Worm (Caenorhabditis elegans) whole organism, early embryonic: ENCODE data around the gene lec-8.

Experiments used
- B0310.2 ChIP-seq: sonication (generic microtip); optimal IDR thresholded peaks from 2 replicates; lab custom pipeline; 2016; ENCODE audit warnings: mild to moderate bottlenecking, missing genetic modification characterization, missing compliant biosample characterization
- F13C5.2 ChIP-seq: sonication (generic microtip); optimal IDR thresholded peaks from 2 replicates; lab custom pipeline; 2017; ENCODE audit warnings: mild to moderate bottlenecking, missing genetic modification characterization, inconsistent platforms, missing compliant biosample characterization
- aly-1 ChIP-seq: sonication (generic microtip); optimal IDR thresholded peaks from 2 replicates; lab custom pipeline; 2016; ENCODE audit warnings: missing genetic modification characterization, missing compliant biosample characterization
- ama-1 ChIP-seq: fragments of 150-350 bp; optimal IDR thresholded peaks from 2 replicates; lab custom pipeline; 2014
- ceh-13 ChIP-seq: fragments of 200-800 bp; sonication (Bioruptor generic); optimal IDR thresholded peaks from 2 replicates; lab custom pipeline; 2018; ENCODE audit warnings: mild to moderate bottlenecking, missing genetic modification characterization, missing compliant biosample characterization
- ceh-36 ChIP-seq: sonication (generic microtip); optimal IDR thresholded peaks from 2 replicates; lab custom pipeline; 2016; ENCODE audit warnings: missing genetic modification characterization, inconsistent platforms, missing compliant biosample characterization
- ets-7 ChIP-seq: sonication (generic microtip); optimal IDR thresholded peaks from 2 replicates; lab custom pipeline; 2016; ENCODE audit warnings: missing genotype, missing genetic modification characterization, missing compliant biosample characterization
- flt-1 ChIP-seq: fragments of 200-800 bp; sonication (Bioruptor generic); IDR thresholded peaks from 2 replicates; pipeline ENCODE4 v1.3.6; 2022; ENCODE audit warnings: missing genetic modification characterization, missing compliant biosample characterization
- hmbx-1 ChIP-seq: sonication (generic microtip); optimal IDR thresholded peaks from 2 replicates; lab custom pipeline; 2016; ENCODE audit warnings: mild to moderate bottlenecking, missing genetic modification characterization, missing compliant biosample characterization
- hmg-4 ChIP-seq: fragments of 200-800 bp; sonication (Bioruptor generic); optimal IDR thresholded peaks from 2 replicates; lab custom pipeline; 2018; ENCODE audit warnings: mild to moderate bottlenecking, missing genetic modification characterization, missing compliant biosample characterization
- hnd-1 ChIP-seq: sonication (generic microtip); optimal IDR thresholded peaks from 2 replicates; lab custom pipeline; 2016; ENCODE audit warnings: missing genetic modification characterization, missing compliant biosample characterization
- pes-1 ChIP-seq: fragments of 200-800 bp; sonication (Bioruptor generic); IDR thresholded peaks from 2 replicates; pipeline ENCODE4 v1.3.6; 2022; ENCODE audit warnings: missing genetic modification reagents, missing genetic modification characterization, missing compliant biosample characterization
- scrt-1 ChIP-seq: fragments of 200-800 bp; sonication (Bioruptor generic); IDR thresholded peaks from 2 replicates; pipeline ENCODE4 v1.3.6; 2022; ENCODE audit warnings: missing genetic modification characterization, missing compliant biosample characterization
- sea-1 ChIP-seq: fragments of 200-800 bp; sonication (Bioruptor generic); conservative IDR thresholded peaks from 2 replicates; pipeline ENCODE4 v1.3.6; 2022; ENCODE audit warnings: missing genetic modification characterization, missing compliant biosample characterization
- tbx-11 ChIP-seq: fragments of 200-800 bp; sonication (Bioruptor generic); IDR thresholded peaks from 2 replicates; pipeline ENCODE4 v1.3.6; 2022; ENCODE audit warnings: missing genetic modification characterization, missing compliant biosample characterization
- tbx-37 ChIP-seq: fragments of 200-800 bp; sonication (Bioruptor generic); conservative IDR thresholded peaks from 2 replicates; pipeline ENCODE4 v1.3.6; 2022; ENCODE audit warnings: missing genetic modification reagents, missing genetic modification characterization, missing compliant biosample characterization
- tra-4 ChIP-seq: sonication (generic microtip); optimal IDR thresholded peaks from 2 replicates; lab custom pipeline; 2017; ENCODE audit warnings: missing genetic modification characterization, missing compliant biosample characterization

The lec-8 gene

DNA sequence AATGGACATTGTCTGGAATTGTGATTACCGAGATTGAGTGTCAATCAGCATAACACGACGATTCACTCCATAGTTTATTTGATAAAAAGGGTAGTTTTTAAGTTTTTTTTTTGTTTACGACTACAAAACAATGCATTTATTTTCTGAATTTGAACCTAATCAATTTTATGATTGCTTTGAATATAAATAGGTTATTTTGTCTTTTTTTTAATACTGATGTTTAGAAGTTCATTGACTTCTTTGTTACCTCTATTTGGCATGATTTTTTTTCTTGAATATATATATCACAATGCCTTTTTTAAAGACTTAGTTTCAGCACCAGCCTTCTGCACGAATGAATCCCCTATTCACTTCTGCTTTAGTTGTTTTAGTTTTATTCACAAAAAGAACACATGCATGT lies 19.2 kb downstream of the lec-8 start, which contains the start of gene R07B1.13:
TSS of gene R07B1.13 (plus strand) at position 301 of the 400 bp plus-strand sequence.
- no peak for TF ChIP-seq sea-1 (GFP tag; lab: Robert Waterston, UW)
- no peak for TF ChIP-seq tbx-11 (GFP tag; lab: Robert Waterston, UW)

DNA sequence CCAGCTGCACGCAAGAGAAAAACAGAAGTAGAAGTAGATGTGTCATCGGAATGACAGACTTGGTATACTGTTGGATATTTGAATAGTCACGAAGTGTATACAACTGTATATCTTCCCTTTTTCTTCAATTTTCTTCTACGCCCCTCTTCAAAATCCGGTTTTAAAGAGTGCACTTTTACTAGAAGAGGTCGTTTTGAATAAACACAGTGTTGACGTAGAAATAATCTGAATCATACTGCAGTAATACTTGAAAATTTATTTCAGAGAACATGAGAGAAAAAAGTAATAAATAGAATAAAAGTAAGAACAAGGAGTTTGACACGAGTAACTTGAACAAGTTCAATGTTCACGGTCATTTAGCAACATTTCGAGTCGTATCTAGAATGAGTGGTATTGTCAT lies 22.2 kb downstream of the lec-8 start, which contains the start of gene R07B1.8:
TSS of gene R07B1.8 (minus strand) at position 101 of the 400 bp plus-strand sequence.
- TF ChIP-seq tbx-11 (GFP tag; lab: Robert Waterston, UW) = no peak
- TF ChIP-seq F13C5.2 = no peak
- no peak for TF ChIP-seq ama-1 (lab: Kevin White, UChicago)
- no peak for TF ChIP-seq aly-1
- TF ChIP-seq pes-1 (GFP tag; lab: Robert Waterston, UW) = no peak
- TF ChIP-seq tra-4 (tag; lab: Kevin White, UChicago) = no peak
- no peak for TF ChIP-seq flt-1 (GFP tag; lab: Robert Waterston, UW)
- TF ChIP-seq ceh-36 (tag; lab: Kevin White, UChicago) = no peak
- no peak for TF ChIP-seq ets-7 (tag; lab: Kevin White, UChicago)
- no peak for TF ChIP-seq hnd-1 (tag; lab: Kevin White, UChicago)
- no peak for TF ChIP-seq ceh-13 (GFP tag; lab: Kevin White, UChicago)
- TF ChIP-seq sea-1 (GFP tag; lab: Robert Waterston, UW) = no peak
- no peak for TF ChIP-seq scrt-1 (GFP tag; lab: Robert Waterston, UW)

- TF ChIP-seq ceh-13 (GFP tag; lab: Kevin White, UChicago) (no peak), tbx-37 (GFP tag; lab: Robert Waterston, UW) (no peak), ceh-36 (tag; lab: Kevin White, UChicago) (no peak), F13C5.2 (no peak), scrt-1 (GFP tag; lab: Robert Waterston, UW) (no peak), pes-1 (GFP tag; lab: Robert Waterston, UW) (no peak), flt-1 (GFP tag; lab: Robert Waterston, UW) (no peak), ets-7 (tag; lab: Kevin White, UChicago) (no peak), hmbx-1 (tag; lab: Kevin White, UChicago) (no peak), hmg-4 (GFP tag; lab: Kevin White, UChicago) (no peak), sea-1 (GFP tag; lab: Robert Waterston, UW) (no peak), hnd-1 (tag; lab: Kevin White, UChicago) (no peak), tbx-11 (GFP tag; lab: Robert Waterston, UW) (no peak), ama-1 (lab: Kevin White, UChicago) (no peak), B0310.2 (tag; lab: Kevin White, UChicago) (no peak), tra-4 (tag; lab: Kevin White, UChicago) (no peak), aly-1 (no peak)
Observed at ce11 chrX:9877117-9877516, 26.7 kb downstream of the lec-8 start, which contains the start of gene R07B1.9. Gene R07B1.9, plus strand, starts transcription at chrX:9877417.

DNA sequence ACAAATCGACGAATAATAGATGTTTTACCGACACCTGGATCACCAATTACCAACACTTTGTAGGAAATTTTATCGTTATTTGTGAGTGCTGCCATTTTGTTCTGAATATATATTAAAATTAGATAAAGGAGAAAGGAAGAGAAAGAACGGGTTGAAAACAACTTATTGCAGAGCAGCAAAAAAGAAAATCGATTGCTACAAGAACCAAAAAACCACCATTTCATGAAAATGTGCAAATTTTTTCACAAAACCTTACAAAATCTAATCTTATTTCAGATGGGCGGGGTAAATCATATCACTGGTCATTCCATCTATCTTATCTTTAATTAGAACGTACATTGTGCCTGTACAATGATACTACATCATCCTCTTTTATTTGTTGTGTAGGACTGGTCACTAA lies 31.7 kb downstream of the lec-8 start, which contains the start of gene glo-1:
TSS of gene glo-1 (minus strand) at position 101 of the 400 bp plus-strand sequence.
- TF ChIP-seq flt-1 (GFP tag; lab: Robert Waterston, UW) (no peak), ama-1 (lab: Kevin White, UChicago) (no peak), hmbx-1 (tag; lab: Kevin White, UChicago) (no peak), tbx-11 (GFP tag; lab: Robert Waterston, UW) (no peak), pes-1 (GFP tag; lab: Robert Waterston, UW) (no peak), tbx-37 (GFP tag; lab: Robert Waterston, UW) (no peak), ceh-36 (tag; lab: Kevin White, UChicago) (no peak), B0310.2 (tag; lab: Kevin White, UChicago) (no peak), hnd-1 (tag; lab: Kevin White, UChicago) (no peak), ceh-13 (GFP tag; lab: Kevin White, UChicago) (no peak), tra-4 (tag; lab: Kevin White, UChicago) (no peak), ets-7 (tag; lab: Kevin White, UChicago) (no peak), scrt-1 (GFP tag; lab: Robert Waterston, UW) (no peak), sea-1 (GFP tag; lab: Robert Waterston, UW) (no peak), aly-1 (no peak), hmg-4 (GFP tag; lab: Kevin White, UChicago) (no peak), F13C5.2 (no peak)

- no peak for TF ChIP-seq ama-1 (lab: Kevin White, UChicago)
- TF ChIP-seq flt-1 (GFP tag; lab: Robert Waterston, UW) = no peak
- no peak for TF ChIP-seq F13C5.2
- TF ChIP-seq ceh-36 (tag; lab: Kevin White, UChicago) = no peak
- TF ChIP-seq hnd-1 (tag; lab: Kevin White, UChicago) = no peak
- no peak for TF ChIP-seq ceh-13 (GFP tag; lab: Kevin White, UChicago)
- TF ChIP-seq tbx-11 (GFP tag; lab: Robert Waterston, UW) = no peak
- no peak for TF ChIP-seq sea-1 (GFP tag; lab: Robert Waterston, UW)
- TF ChIP-seq hmg-4 (GFP tag; lab: Kevin White, UChicago) = no peak
- TF ChIP-seq B0310.2 (tag; lab: Kevin White, UChicago) = no peak
- TF ChIP-seq tra-4 (tag; lab: Kevin White, UChicago) = no peak
Observed at ce11 chrX:9882572-9882971, 32.2 kb downstream of the lec-8 start.

DNA sequence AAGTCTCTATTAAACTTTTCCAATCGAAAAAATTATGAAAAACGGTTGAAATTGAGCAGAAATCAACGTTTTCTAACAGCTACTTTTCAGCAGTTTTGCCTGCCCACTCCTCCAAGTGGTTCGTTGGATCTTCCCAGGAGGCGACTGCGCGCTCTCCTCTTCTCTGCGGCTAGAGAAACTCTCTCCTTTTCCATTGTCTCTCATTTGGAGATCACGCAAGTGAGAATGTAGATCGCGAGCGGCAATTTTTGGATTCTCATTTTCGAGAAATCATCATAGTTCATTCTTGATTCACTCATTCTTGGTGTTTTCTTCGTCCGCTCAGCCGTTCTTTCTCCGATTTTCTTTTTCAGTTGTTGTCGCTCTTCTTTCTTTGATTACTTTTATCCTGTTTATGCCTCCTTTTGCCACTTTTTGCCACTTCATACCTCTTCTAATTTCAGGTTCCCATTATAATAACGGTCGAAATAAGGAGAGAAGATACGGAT lies 33.5 kb downstream of the lec-8 start, which contains the start of gene mrp-4:
TSS of gene mrp-4 (plus strand) at position 438 of the 488 bp plus-strand sequence.
- TF ChIP-seq hnd-1 (tag; lab: Kevin White, UChicago) = no peak
- no peak for TF ChIP-seq B0310.2 (tag; lab: Kevin White, UChicago)
- TF ChIP-seq ama-1 (lab: Kevin White, UChicago) = no peak
- no peak for TF ChIP-seq ets-7 (tag; lab: Kevin White, UChicago)
- no peak for TF ChIP-seq tra-4 (tag; lab: Kevin White, UChicago)
- TF ChIP-seq pes-1 (GFP tag; lab: Robert Waterston, UW) = no peak
- TF ChIP-seq scrt-1 (GFP tag; lab: Robert Waterston, UW) = no peak
- TF ChIP-seq sea-1 (GFP tag; lab: Robert Waterston, UW) = no peak

DNA sequence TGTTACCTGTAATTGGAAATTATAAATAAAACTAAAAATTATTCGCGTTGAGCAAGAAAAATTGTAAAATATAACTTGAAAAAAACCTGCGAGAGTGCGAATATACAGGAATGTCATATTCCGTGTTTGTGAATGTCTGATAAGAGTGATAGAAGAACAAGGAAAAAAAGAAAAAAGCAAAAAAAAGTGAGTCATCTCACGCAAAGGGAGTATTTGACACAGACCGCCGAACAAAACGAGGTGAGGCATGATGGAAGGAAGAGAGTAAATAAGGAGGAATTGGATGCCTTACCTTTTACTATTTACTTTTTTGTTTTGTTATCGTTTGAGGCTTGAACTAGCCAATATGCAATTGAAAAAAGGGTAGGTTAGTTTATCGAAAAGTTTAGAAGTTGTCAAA lies 42.0 kb downstream of the lec-8 start, which contains the start of gene F21G4.1:
TSS of gene F21G4.1 (minus strand) at position 6 of the 400 bp plus-strand sequence.
- TF ChIP-seq hmg-4 (GFP tag; lab: Kevin White, UChicago) (no peak), tbx-37 (GFP tag; lab: Robert Waterston, UW) (no peak), ama-1 (lab: Kevin White, UChicago) (no peak), hmbx-1 (tag; lab: Kevin White, UChicago) (no peak), B0310.2 (tag; lab: Kevin White, UChicago) (no peak), sea-1 (GFP tag; lab: Robert Waterston, UW) (no peak), flt-1 (GFP tag; lab: Robert Waterston, UW) (no peak), tbx-11 (GFP tag; lab: Robert Waterston, UW) (no peak), tra-4 (tag; lab: Kevin White, UChicago) (no peak), ceh-13 (GFP tag; lab: Kevin White, UChicago) (no peak), scrt-1 (GFP tag; lab: Robert Waterston, UW) (no peak), aly-1 (no peak), hnd-1 (tag; lab: Kevin White, UChicago) (no peak), F13C5.2 (no peak), pes-1 (GFP tag; lab: Robert Waterston, UW) (no peak), ets-7 (tag; lab: Kevin White, UChicago) (no peak), ceh-36 (tag; lab: Kevin White, UChicago) (no peak)
